Worm (Caenorhabditis elegans) whole organism, late embryonic: ENCODE measurements around the gene nhr-171.

Experiments used
- C08G9.2 ChIP-seq: sonication (generic microtip); optimal IDR thresholded peaks from 2 replicates; lab custom pipeline; 2016; ENCODE audit warnings: mild to moderate bottlenecking, missing genetic modification characterization, moderate library complexity, missing compliant biosample characterization
- C38D4.7 ChIP-seq: fragments of 200-800 bp; sonication (Bioruptor generic); optimal IDR thresholded peaks from 2 replicates; lab custom pipeline; 2018; ENCODE audit warnings: mild to moderate bottlenecking, missing genetic modification characterization, moderate library complexity, missing compliant biosample characterization
- F13H6.1 ChIP-seq: sonication (generic microtip); optimal IDR thresholded peaks from 2 replicates; lab custom pipeline; 2016; ENCODE audit warnings: missing genetic modification characterization, missing compliant biosample characterization
- K02D7.2 ChIP-seq: sonication (generic microtip); optimal IDR thresholded peaks from 2 replicates; lab custom pipeline; 2017; ENCODE audit warnings: mild to moderate bottlenecking, missing genetic modification characterization, missing compliant biosample characterization
- T23F11.4 ChIP-seq: fragments of 200-800 bp; sonication (Bioruptor generic); optimal IDR thresholded peaks from 2 replicates; lab custom pipeline; 2018; ENCODE audit warnings: mild to moderate bottlenecking, missing genetic modification characterization, missing compliant biosample characterization
- ahr-1 ChIP-seq: sonication (generic microtip); optimal IDR thresholded peaks from 2 replicates; lab custom pipeline; 2016; ENCODE audit warnings: missing genetic modification characterization, missing compliant biosample characterization
- ama-1 ChIP-seq: fragments of 150-350 bp; optimal IDR thresholded peaks from 2 replicates; lab custom pipeline; 2014
- ceh-19 ChIP-seq: fragments of 200-800 bp; sonication (Bioruptor generic); optimal IDR thresholded peaks from 2 replicates; lab custom pipeline; 2018; ENCODE audit warnings: mild to moderate bottlenecking, missing genetic modification characterization, missing compliant biosample characterization
- ceh-2 ChIP-seq: sonication (generic microtip); optimal IDR thresholded peaks from 2 replicates; lab custom pipeline; 2016; ENCODE audit warnings: missing genotype, missing genetic modification characterization, missing compliant biosample characterization
- ceh-22 ChIP-seq: sonication (generic microtip); optimal IDR thresholded peaks from 2 replicates; lab custom pipeline; 2017; ENCODE audit warnings: missing biosample characterization, missing genetic modification characterization
- ceh-24 ChIP-seq: sonication (generic microtip); optimal IDR thresholded peaks from 2 replicates; lab custom pipeline; 2016; ENCODE audit warnings: mild to moderate bottlenecking, missing genetic modification characterization, missing compliant biosample characterization
- ceh-31 ChIP-seq: sonication (generic microtip); optimal IDR thresholded peaks from 2 replicates; lab custom pipeline; 2016; ENCODE audit warnings: missing genetic modification characterization, missing compliant biosample characterization
- ceh-6 ChIP-seq: fragments of 200-800 bp; sonication (Bioruptor generic); optimal IDR thresholded peaks from 2 replicates; lab custom pipeline; 2018; ENCODE audit warnings: mild to moderate bottlenecking, missing genetic modification characterization, missing compliant biosample characterization
- che-1 ChIP-seq: sonication (generic microtip); optimal IDR thresholded peaks from 2 replicates; lab custom pipeline; 2016; ENCODE audit warnings: mild to moderate bottlenecking, missing genetic modification characterization, missing compliant biosample characterization
- elt-2 ChIP-seq: sonication (generic microtip); optimal IDR thresholded peaks from 2 replicates; lab custom pipeline; 2016; ENCODE audit warnings: missing genetic modification reagents, missing genetic modification characterization, missing compliant biosample characterization
- elt-4 ChIP-seq: sonication (generic microtip); optimal IDR thresholded peaks from 2 replicates; lab custom pipeline; 2016; ENCODE audit warnings: missing genetic modification characterization, missing compliant biosample characterization
- ets-4 ChIP-seq: sonication (generic microtip); optimal IDR thresholded peaks from 2 replicates; lab custom pipeline; 2016; ENCODE audit warnings: missing genetic modification characterization, missing compliant biosample characterization
- eyg-1 ChIP-seq: sonication (generic microtip); optimal IDR thresholded peaks from 2 replicates; lab custom pipeline; 2016; ENCODE audit warnings: missing genotype, missing genetic modification characterization, missing compliant biosample characterization
- fax-1 ChIP-seq: sonication (generic microtip); optimal IDR thresholded peaks from 2 replicates; lab custom pipeline; 2016; ENCODE audit warnings: missing genotype, missing genetic modification characterization, missing compliant biosample characterization
- fkh-10 ChIP-seq: fragments of 150-350 bp; optimal IDR thresholded peaks from 2 replicates; lab custom pipeline; 2014; ENCODE audit warnings: missing biosample characterization, missing genetic modification reagents, missing genetic modification characterization
- gmeb-2 ChIP-seq: sonication (generic microtip); optimal IDR thresholded peaks from 2 replicates; lab custom pipeline; 2016; ENCODE audit warnings: missing genetic modification characterization, inconsistent platforms, missing compliant biosample characterization
- hlh-8 ChIP-seq: sonication (generic microtip); optimal IDR thresholded peaks from 2 replicates; lab custom pipeline; 2016; ENCODE audit warnings: missing genotype, missing genetic modification characterization, missing compliant biosample characterization
- madf-2 ChIP-seq: sonication (generic microtip); optimal IDR thresholded peaks from 2 replicates; lab custom pipeline; 2017; ENCODE audit warnings: missing genetic modification characterization, missing compliant biosample characterization
- npax-4 ChIP-seq: sonication (generic microtip); optimal IDR thresholded peaks from 2 replicates; lab custom pipeline; 2016; ENCODE audit warnings: missing genetic modification characterization, missing compliant biosample characterization
- odd-2 ChIP-seq: sonication (generic microtip); optimal IDR thresholded peaks from 2 replicates; lab custom pipeline; 2017; ENCODE audit warnings: antibody characterized with exemption, mild to moderate bottlenecking, missing genetic modification characterization, missing compliant biosample characterization
- pag-3 ChIP-seq: sonication (generic microtip); optimal IDR thresholded peaks from 2 replicates; lab custom pipeline; 2016; ENCODE audit warnings: missing compliant biosample characterization, missing genetic modification characterization, borderline replicate concordance
- pat-9 ChIP-seq: fragments of 200-800 bp; sonication (Bioruptor generic); optimal IDR thresholded peaks from 2 replicates; lab custom pipeline; 2018; ENCODE audit warnings: mild to moderate bottlenecking, missing genetic modification characterization, moderate library complexity, missing compliant biosample characterization
- pax-1 ChIP-seq: fragments of 150-350 bp; optimal IDR thresholded peaks from 2 replicates; lab custom pipeline; 2014; ENCODE audit warnings: missing biosample characterization, missing genetic modification characterization
- pha-2 ChIP-seq: sonication (generic microtip); optimal IDR thresholded peaks from 2 replicates; lab custom pipeline; 2017; ENCODE audit warnings: mild to moderate bottlenecking, missing genetic modification characterization, missing compliant biosample characterization
- pha-4 ChIP-seq: fragments of 150-350 bp; optimal IDR thresholded peaks from 2 replicates; lab custom pipeline; 2018; ENCODE audit warnings: missing biosample characterization, missing genetic modification reagents, missing genetic modification characterization
- pqm-1 ChIP-seq: sonication (generic microtip); optimal IDR thresholded peaks from 2 replicates; lab custom pipeline; 2016; ENCODE audit warnings: missing genetic modification characterization, missing compliant biosample characterization
- ref-2 ChIP-seq: sonication (generic microtip); optimal IDR thresholded peaks from 2 replicates; lab custom pipeline; 2016; ENCODE audit warnings: missing genetic modification characterization, missing compliant biosample characterization
- rnt-1 ChIP-seq: sonication (generic microtip); optimal IDR thresholded peaks from 2 replicates; lab custom pipeline; 2016; ENCODE audit warnings: missing genetic modification characterization, missing compliant biosample characterization
- sdc-2 ChIP-seq: sonication (generic microtip); optimal IDR thresholded peaks from 2 replicates; lab custom pipeline; 2016; ENCODE audit warnings: missing genotype, missing genetic modification characterization, missing compliant biosample characterization
- sox-2 ChIP-seq: fragments of 200-800 bp; sonication (Bioruptor generic); IDR thresholded peaks from 2 replicates; pipeline ENCODE4 v1.3.6; 2022; ENCODE audit warnings: missing genetic modification reagents, missing genetic modification characterization, missing compliant biosample characterization
- syd-9 ChIP-seq: sonication (generic microtip); optimal IDR thresholded peaks from 2 replicates; lab custom pipeline; 2016; ENCODE audit warnings: mild to moderate bottlenecking, missing genetic modification characterization, moderate library complexity, missing compliant biosample characterization
- tbx-7 ChIP-seq: sonication (generic microtip); optimal IDR thresholded peaks from 2 replicates; lab custom pipeline; 2016; ENCODE audit warnings: missing genotype, missing genetic modification characterization, missing compliant biosample characterization
- unc-3 ChIP-seq, 2 experiments: fragments of 200-800 bp in 1 of 2; sonication (Bioruptor generic) in 1 of 2; sonication (generic microtip) in 1 of 2; conservative IDR thresholded peaks in 1 of 2; optimal IDR thresholded peaks in 1 of 2; 2 replicates each; pipeline versions ENCODE4 v1.3.6 to Lab custom; 2016 to 2022; ENCODE audit warnings: missing compliant biosample characterization in 2 of 2, missing genetic modification characterization in 2 of 2, missing genetic modification reagents in 1 of 2
- unc-42 ChIP-seq: sonication (generic microtip); optimal IDR thresholded peaks from 2 replicates; lab custom pipeline; 2016; ENCODE audit warnings: missing genotype, missing genetic modification characterization, missing compliant biosample characterization
- unc-55 ChIP-seq: sonication (generic microtip); optimal IDR thresholded peaks from 2 replicates; lab custom pipeline; 2017; ENCODE audit warnings: missing biosample characterization, missing genetic modification reagents, missing genetic modification characterization
- zip-5 ChIP-seq: sonication (generic microtip); optimal IDR thresholded peaks from 2 replicates; lab custom pipeline; 2016; ENCODE audit warnings: missing genetic modification characterization, missing compliant biosample characterization

Gene nhr-171

ce11 chrV:7527153-7527552, 15.6 kb downstream of the nhr-171 start, which contains the start of gene C54F6.17:
Gene C54F6.17 (plus strand): TSS chrV:7527453.
- TF ChIP-seq unc-55 (GFP tag; lab: Kevin White, UChicago), result no peak
- TF ChIP-seq ama-1 (lab: Kevin White, UChicago), result no peak
- no peak for TF ChIP-seq npax-4 (tag; lab: Kevin White, UChicago)
- no peak for TF ChIP-seq elt-2 (tag; lab: Kevin White, UChicago)
- no peak for TF ChIP-seq F13H6.1
- no peak for TF ChIP-seq madf-2
- TF ChIP-seq odd-2 (tag; lab: Kevin White, UChicago), result no peak
- TF ChIP-seq C08G9.2 (tag; lab: Kevin White, UChicago), result no peak
- TF ChIP-seq ahr-1 (tag; lab: Kevin White, UChicago), result no peak
- TF ChIP-seq unc-3 (GFP tag; conservative IDR thresholded peaks at IDR 0.05; lab: Robert Waterston, UW), result no peak
- no peak for TF ChIP-seq unc-3 (tag; optimal IDR thresholded peaks at IDR 0.05; lab: Kevin White, UChicago)

- TF ChIP-seq zip-5 (tag; lab: Kevin White, UChicago), result no peak
- TF ChIP-seq syd-9, result no peak
- TF ChIP-seq ceh-6, result no peak
- no peak for TF ChIP-seq eyg-1 (tag; lab: Kevin White, UChicago)
- TF ChIP-seq C38D4.7 (GFP tag; lab: Kevin White, UChicago), result no peak
- TF ChIP-seq, all 69 proteins: peak for 0
These were observed 17.3 kb downstream of the nhr-171 start, which contains the start of gene C54F6.5 for ce11 chrV:7528816-7529215. Gene C54F6.5 (plus strand): TSS chrV:7529116.

- TF ChIP-seq tbx-7 (tag; lab: Kevin White, UChicago), result no peak
- no peak for TF ChIP-seq ets-4
- TF ChIP-seq npax-4 (tag; lab: Kevin White, UChicago), result no peak
- no peak for TF ChIP-seq T23F11.4 (GFP tag; lab: Kevin White, UChicago)
- TF ChIP-seq pha-2, result no peak
- no peak for TF ChIP-seq ceh-31 (tag; lab: Kevin White, UChicago)
- no peak for TF ChIP-seq fax-1 (tag; lab: Kevin White, UChicago)
- no peak for TF ChIP-seq rnt-1 (tag; lab: Kevin White, UChicago)
- no peak for TF ChIP-seq ceh-6
- no peak for TF ChIP-seq ceh-19
- no peak for TF ChIP-seq ceh-2
- TF ChIP-seq pax-1 (tag; lab: Kevin White, UChicago), result no peak
- no peak for TF ChIP-seq unc-55 (GFP tag; lab: Kevin White, UChicago)
- no peak for TF ChIP-seq elt-2 (tag; lab: Kevin White, UChicago)
- no peak for TF ChIP-seq K02D7.2 (tag; lab: Kevin White, UChicago)
- TF ChIP-seq ceh-24, result no peak
- no peak for TF ChIP-seq elt-4 (tag; lab: Kevin White, UChicago)
- TF ChIP-seq sdc-2 (tag; lab: Kevin White, UChicago), result no peak
- TF ChIP-seq pat-9, result no peak
- no peak for TF ChIP-seq fkh-10 (GFP tag; lab: Kevin White, UChicago)
These were observed 18.3 kb downstream of the nhr-171 start, which contains the start of gene swt-2 for ce11 chrV:7529840-7530239. Gene swt-2 (plus strand): TSS chrV:7530140.

- TF ChIP-seq che-1 (tag; lab: Kevin White, UChicago) (no peak), pha-2 (no peak), ceh-22 (tag; lab: Kevin White, UChicago) (no peak), tbx-7 (tag; lab: Kevin White, UChicago) (no peak), unc-42 (tag; lab: Kevin White, UChicago) (no peak), ceh-19 (no peak), sox-2 (GFP tag; lab: Robert Waterston, UW) (no peak), C38D4.7 (GFP tag; lab: Kevin White, UChicago) (no peak), pax-1 (tag; lab: Kevin White, UChicago) (no peak), pqm-1 (tag; lab: Kevin White, UChicago) (no peak), gmeb-2 (tag; lab: Kevin White, UChicago) (no peak), rnt-1 (tag; lab: Kevin White, UChicago) (no peak), sdc-2 (tag; lab: Kevin White, UChicago) (no peak), pha-4 (tag; lab: Kevin White, UChicago) (no peak), ref-2 (no peak), hlh-8 (tag; lab: Kevin White, UChicago) (no peak), elt-4 (tag; lab: Kevin White, UChicago) (no peak), pag-3 (no peak)
These were observed 21.4 kb downstream of the nhr-171 start, which contains the start of gene C54F6.3 for ce11 chrV:7532947-7533346. Gene C54F6.3 (plus strand): TSS chrV:7533247.
